Worm (Caenorhabditis elegans) whole organism, L1 larva: Measurements from ENCODE around the gene flp-24.
A peak's percentile ranks its signal among the peaks of the same experiment; 100 is the strongest.

ENCODE experiments used
- C04F5.9 ChIP-seq: sonication (generic microtip); optimal IDR thresholded peaks from 2 replicates; lab custom pipeline; 2016; ENCODE audit warnings: missing genetic modification characterization, missing compliant biosample characterization
- C34B4.2 ChIP-seq: sonication (generic microtip); optimal IDR thresholded peaks from 2 replicates; lab custom pipeline; 2017; ENCODE audit warnings: mild to moderate bottlenecking, missing genetic modification characterization, missing compliant biosample characterization
- F16B12.6 ChIP-seq: fragments of 150-350 bp; optimal IDR thresholded peaks from 2 replicates; lab custom pipeline; 2014; ENCODE audit warnings: missing biosample characterization, missing genetic modification characterization
- alr-1 ChIP-seq: fragments of 200-800 bp; sonication (Bioruptor generic); optimal IDR thresholded peaks from 2 replicates; lab custom pipeline; 2018; ENCODE audit warnings: borderline replicate concordance, mild to moderate bottlenecking, missing genetic modification characterization, missing compliant biosample characterization
- blmp-1 ChIP-seq: fragments of 150-350 bp; optimal IDR thresholded peaks from 2 replicates; lab custom pipeline; 2014; ENCODE audit warnings: missing biosample characterization, missing genetic modification characterization
- ceh-8 ChIP-seq: fragments of 200-800 bp; sonication (Bioruptor generic); optimal IDR thresholded peaks from 2 replicates; lab custom pipeline; 2018; ENCODE audit warnings: mild to moderate bottlenecking, missing genetic modification characterization, moderate library complexity, missing compliant biosample characterization
- ceh-88 ChIP-seq: fragments of 200-800 bp; sonication (Bioruptor generic); IDR thresholded peaks from 2 replicates; pipeline ENCODE4 v1.3.6; 2022; ENCODE audit warnings: missing genetic modification characterization, missing compliant biosample characterization
- ceh-90 ChIP-seq: sonication (generic microtip); optimal IDR thresholded peaks from 2 replicates; lab custom pipeline; 2016; ENCODE audit warnings: missing genetic modification characterization, missing compliant biosample characterization
- efl-3 ChIP-seq: fragments of 200-800 bp; sonication (Bioruptor generic); optimal IDR thresholded peaks from 2 replicates; lab custom pipeline; 2018; ENCODE audit warnings: mild to moderate bottlenecking, missing genetic modification characterization, missing compliant biosample characterization
- egl-13 ChIP-seq: sonication (generic microtip); optimal IDR thresholded peaks from 2 replicates; lab custom pipeline; 2016; ENCODE audit warnings: missing genotype, missing genetic modification reagents, missing genetic modification characterization, missing compliant biosample characterization
- egl-27 ChIP-seq, 2 experiments: fragments of 150-350 bp in 1 of 2; sonication (generic microtip); optimal IDR thresholded peaks; 3 replicates each; lab custom pipeline; 2017 to 2018; ENCODE audit warnings: missing biosample characterization in 2 of 2, missing genetic modification characterization in 2 of 2, missing genetic modification reagents in 2 of 2
- elt-2 ChIP-seq: sonication (generic microtip); optimal IDR thresholded peaks from 2 replicates; lab custom pipeline; 2016; ENCODE audit warnings: missing genetic modification characterization, mild to moderate bottlenecking, inconsistent platforms, missing compliant biosample characterization, missing genetic modification reagents
- elt-3 ChIP-seq, 6 experiments: fragments of 150-350 bp in 1 of 6; sonication (generic microtip); optimal IDR thresholded peaks; 2 replicates each; lab custom pipeline; 2017 to 2018; ENCODE audit warnings: missing biosample characterization in 6 of 6, missing genetic modification characterization in 6 of 6, inconsistent platforms in 1 of 6
- fkh-4 ChIP-seq: sonication (generic microtip); optimal IDR thresholded peaks from 2 replicates; lab custom pipeline; 2016; ENCODE audit warnings: missing compliant biosample characterization, missing genetic modification characterization, borderline replicate concordance
- fkh-8 ChIP-seq: sonication (generic microtip); optimal IDR thresholded peaks from 2 replicates; lab custom pipeline; 2016; ENCODE audit warnings: mild to moderate bottlenecking, missing genetic modification characterization, missing compliant biosample characterization
- hlh-17 ChIP-seq: fragments of 200-800 bp; sonication (Bioruptor generic); optimal IDR thresholded peaks from 2 replicates; lab custom pipeline; 2018; ENCODE audit warnings: missing genetic modification characterization, mild to moderate bottlenecking, missing compliant biosample characterization, moderate library complexity, borderline replicate concordance
- lin-13 ChIP-seq: fragments of 150-350 bp; optimal IDR thresholded peaks from 2 replicates; lab custom pipeline; 2014; ENCODE audit warnings: missing biosample characterization, missing genetic modification reagents, missing genetic modification characterization
- lin-15B ChIP-seq: fragments of 150-350 bp; sonication (generic microtip); optimal IDR thresholded peaks from 3 replicates; lab custom pipeline; 2014; ENCODE audit warnings: missing biosample characterization, missing genetic modification characterization
- lin-35 ChIP-seq, 2 experiments: fragments of 150-350 bp; optimal IDR thresholded peaks; 2 replicates each; lab custom pipeline; 2014; ENCODE audit warnings: missing biosample characterization in 2 of 2, missing genetic modification characterization in 2 of 2, missing genetic modification reagents in 2 of 2
- lin-39 ChIP-seq: fragments of 150-350 bp; optimal IDR thresholded peaks from 2 replicates; lab custom pipeline; 2014; ENCODE audit warnings: missing biosample characterization, missing genetic modification reagents, missing genetic modification characterization
- lsy-2 ChIP-seq, 2 experiments: fragments of 150-350 bp; optimal IDR thresholded peaks; 2 replicates each; lab custom pipeline; 2014; ENCODE audit warnings: missing biosample characterization in 2 of 2, missing genetic modification characterization in 2 of 2
- mab-9 ChIP-seq: fragments of 200-800 bp; sonication (Bioruptor generic); IDR thresholded peaks from 2 replicates; pipeline ENCODE4 v1.3.6; 2022; ENCODE audit warnings: missing genetic modification reagents, missing genetic modification characterization, missing compliant biosample characterization
- nhr-12 ChIP-seq: sonication (generic microtip); optimal IDR thresholded peaks from 2 replicates; lab custom pipeline; 2017; ENCODE audit warnings: missing biosample characterization, missing genetic modification characterization
- nhr-237 ChIP-seq: fragments of 150-350 bp; optimal IDR thresholded peaks from 2 replicates; lab custom pipeline; 2014; ENCODE audit warnings: missing biosample characterization, missing genetic modification characterization
- nhr-47 ChIP-seq: sonication (generic microtip); optimal IDR thresholded peaks from 2 replicates; lab custom pipeline; 2016; ENCODE audit warnings: mild to moderate bottlenecking, missing genetic modification characterization, moderate library complexity, missing compliant biosample characterization
- nhr-71 ChIP-seq: sonication (generic microtip); optimal IDR thresholded peaks from 2 replicates; lab custom pipeline; 2016; ENCODE audit warnings: mild to moderate bottlenecking, missing genetic modification characterization, moderate library complexity, missing compliant biosample characterization
- nhr-90 ChIP-seq: sonication (generic microtip); optimal IDR thresholded peaks from 2 replicates; lab custom pipeline; 2016; ENCODE audit warnings: mild to moderate bottlenecking, missing genetic modification characterization, missing compliant biosample characterization; ENCODE audit not compliant: poor library complexity
- rnt-1 ChIP-seq: sonication (generic microtip); optimal IDR thresholded peaks from 2 replicates; lab custom pipeline; 2016; ENCODE audit warnings: mild to moderate bottlenecking, missing genetic modification characterization, moderate library complexity, missing compliant biosample characterization
- snpc-4 ChIP-seq: fragments of 150-350 bp; optimal IDR thresholded peaks from 2 replicates; lab custom pipeline; 2014; ENCODE audit warnings: missing biosample characterization, missing genetic modification characterization
- sup-37 ChIP-seq: fragments of 200-800 bp; sonication (Bioruptor generic); optimal IDR thresholded peaks from 2 replicates; lab custom pipeline; 2018; ENCODE audit warnings: mild to moderate bottlenecking, missing genetic modification characterization, missing compliant biosample characterization
- swsn-7 ChIP-seq: sonication (generic microtip); optimal IDR thresholded peaks from 2 replicates; lab custom pipeline; 2016; ENCODE audit warnings: missing genetic modification characterization, missing compliant biosample characterization
- tbx-2 ChIP-seq: sonication (generic microtip); optimal IDR thresholded peaks from 2 replicates; lab custom pipeline; 2016; ENCODE audit warnings: missing genetic modification characterization, missing compliant biosample characterization
- tlp-1 ChIP-seq: fragments of 150-350 bp; optimal IDR thresholded peaks from 2 replicates; lab custom pipeline; 2014; ENCODE audit warnings: missing biosample characterization, missing genetic modification characterization
- unc-86 ChIP-seq: sonication (generic microtip); optimal IDR thresholded peaks from 2 replicates; lab custom pipeline; 2016; ENCODE audit warnings: missing genetic modification characterization, missing compliant biosample characterization
- vab-15 ChIP-seq: sonication (generic microtip); optimal IDR thresholded peaks from 2 replicates; lab custom pipeline; 2017; ENCODE audit warnings: missing genotype, mild to moderate bottlenecking, missing genetic modification characterization, missing compliant biosample characterization
- zip-4 ChIP-seq: fragments of 200-800 bp; sonication (Bioruptor generic); optimal IDR thresholded peaks from 2 replicates; lab custom pipeline; 2018; ENCODE audit warnings: mild to moderate bottlenecking, missing genetic modification characterization, moderate library complexity, missing compliant biosample characterization
- ztf-4 ChIP-seq: fragments of 150-350 bp; optimal IDR thresholded peaks from 2 replicates; lab custom pipeline; 2014; ENCODE audit warnings: missing biosample characterization, missing genetic modification characterization

Gene flp-24

ce11 chrIII:768528-768927 is 43.6 kb downstream of the flp-24 start:
- TF ChIP-seq nhr-90 (no peak), ceh-8 (GFP tag; lab: Kevin White, UChicago) (peak; percentile 17)

- TF ChIP-seq ztf-4 (tag; lab: Kevin White, UChicago), result no peak
- TF ChIP-seq lsy-2 (tag; optimal IDR thresholded peaks at IDR 0.05; lab: Kevin White, UChicago), result no peak
- no peak for TF ChIP-seq nhr-71 (tag; lab: Kevin White, UChicago)
- no peak for TF ChIP-seq fkh-8
- TF ChIP-seq C34B4.2, result no peak
- TF ChIP-seq F16B12.6, result no peak
- TF ChIP-seq mab-9 (GFP tag; lab: Robert Waterston, UW), result no peak
- no peak for TF ChIP-seq ceh-88
- TF ChIP-seq unc-86 (tag; lab: Kevin White, UChicago), result no peak
- no peak for TF ChIP-seq nhr-237
- TF ChIP-seq vab-15, result no peak
- TF ChIP-seq lin-39, result no peak
- no peak for TF ChIP-seq C04F5.9 (tag; lab: Kevin White, UChicago)
- no peak for TF ChIP-seq efl-3 (GFP tag; lab: Kevin White, UChicago)
- TF ChIP-seq tlp-1 (tag; lab: Kevin White, UChicago), result no peak
- TF ChIP-seq snpc-4 (tag; lab: Kevin White, UChicago), result no peak
- no peak for TF ChIP-seq rnt-1 (tag; lab: Kevin White, UChicago)
- TF ChIP-seq, all 84 proteins: peak for 0
Measured at ce11 chrIII:770958-771357, 46.0 kb downstream of the flp-24 start, which contains the start of gene tpst-2. Gene tpst-2, plus strand, starts transcription at chrIII:771258.

- peak; percentile 88 for TF ChIP-seq blmp-1
- TF ChIP-seq elt-3 (tag; optimal IDR thresholded peaks at IDR 0.05; lab: Kevin White, UChicago), result peak in 2 of 6 experiments; percentile 2 to 15
- no peak for TF ChIP-seq nhr-12
Measured at ce11 chrIII:772675-773074, 47.8 kb downstream of the flp-24 start.

- TF ChIP-seq egl-27 (tag; optimal IDR thresholded peaks at IDR 0.05; lab: Kevin White, UChicago) (no peak), elt-2 (tag; lab: Kevin White, UChicago) (no peak), fkh-4 (no peak), zip-4 (GFP tag; lab: Kevin White, UChicago) (no peak), ceh-88 (no peak), tbx-2 (tag; lab: Kevin White, UChicago) (no peak), nhr-47 (no peak), alr-1 (tag; lab: Kevin White, UChicago) (no peak), C34B4.2 (no peak), sup-37 (GFP tag; lab: Kevin White, UChicago) (no peak), egl-13 (no peak), ceh-90 (tag; lab: Kevin White, UChicago) (no peak), lin-35 (GFP tag; optimal IDR thresholded peaks at IDR 0.05; lab: Kevin White, UChicago) (no peak), swsn-7 (tag; lab: Kevin White, UChicago) (no peak), lin-15B (tag; lab: Kevin White, UChicago) (no peak), lin-13 (GFP tag; lab: Kevin White, UChicago) (no peak), hlh-17 (GFP tag; lab: Kevin White, UChicago) (no peak), elt-3 (tag; optimal IDR thresholded peaks at IDR 0.05; lab: Kevin White, UChicago) (no peak), efl-3 (GFP tag; lab: Kevin White, UChicago) (no peak)
Measured at ce11 chrIII:773114-773513, 48.2 kb downstream of the flp-24 start, which contains the start of gene cyn-6. Gene cyn-6, plus strand, starts transcription at chrIII:773414.
